Fruit fly (Drosophila melanogaster): ENCODE measurements around the gene Elo68beta.

Elo68beta gene

dm6 chr3L:11119901-11120418 lies 18.5 kb upstream of the Elo68beta start (continued):
- no peak for TF ChIP-seq CG14860 (GFP tag; IDR thresholded peaks at IDR 0.05; ENCODE audit: partially characterized antibody)
- no peak for TF ChIP-seq so (GFP tag; IDR thresholded peaks at IDR 0.05)
- no peak for TF ChIP-seq fd102C (GFP tag; optimal IDR thresholded peaks at IDR 0.05)
- no peak for TF ChIP-seq Dll (GFP tag; IDR thresholded peaks at IDR 0.05; ENCODE audit: partially characterized antibody)
- no peak for TF ChIP-seq Max (GFP tag; optimal IDR thresholded peaks at IDR 0.05)
- TF ChIP-seq lilli (GFP tag; optimal IDR thresholded peaks at IDR 0.05): peak; percentile 5
- no peak for TF ChIP-seq CG4617 (GFP tag; optimal IDR thresholded peaks at IDR 0.05; ENCODE audit: borderline replicate concordance)
- no peak for TF ChIP-seq CG1792 (GFP tag; optimal IDR thresholded peaks at IDR 0.05)
- no peak for TF ChIP-seq Dek (tag; optimal IDR thresholded peaks at IDR 0.05)
- TF ChIP-seq Rx (GFP tag; IDR thresholded peaks at IDR 0.05): no peak
- TF ChIP-seq chm (GFP tag; IDR thresholded peaks at IDR 0.05): 0 out of 2 replicates have a peak, but pooled peaks have one; percentile 11
- no peak for TF ChIP-seq CG15073 (GFP tag; optimal IDR thresholded peaks at IDR 0.05)
- no peak for TF ChIP-seq CG7928 (GFP tag; optimal IDR thresholded peaks at IDR 0.05)
- TF ChIP-seq CG17612 (GFP tag; IDR thresholded peaks at IDR 0.05): no peak
- no peak for TF ChIP-seq CG3065 (GFP tag; optimal IDR thresholded peaks at IDR 0.05)
- TF ChIP-seq usp (GFP tag; optimal IDR thresholded peaks at IDR 0.05): no peak
- no peak for TF ChIP-seq CG7745 (tag; optimal IDR thresholded peaks at IDR 0.05)
- TF ChIP-seq CG13894 (tag; optimal IDR thresholded peaks at IDR 0.05): peak; percentile 84
- no peak for TF ChIP-seq cato (GFP tag; optimal IDR thresholded peaks at IDR 0.05; ENCODE audit: borderline replicate concordance)
- TF ChIP-seq sens (GFP tag): no peak
- TF ChIP-seq esg (GFP tag; conservative IDR thresholded peaks at IDR 0.05): no peak
- no peak for TF ChIP-seq CG10979 (tag; optimal IDR thresholded peaks at IDR 0.05)
- no peak for TF ChIP-seq CG4282 (GFP tag; optimal IDR thresholded peaks at IDR 0.05)
- no peak for TF ChIP-seq CG4424 (GFP tag; optimal IDR thresholded peaks at IDR 0.05)
- no peak for TF ChIP-seq pnt (GFP tag; optimal IDR thresholded peaks at IDR 0.05)
- peak; percentile 33 for TF ChIP-seq CG7271 (tag; optimal IDR thresholded peaks at IDR 0.05)
- TF ChIP-seq tll (GFP tag; optimal IDR thresholded peaks at IDR 0.05): peak in 1 of 2 experiments; percentile 44
- peak; percentile 31 for TF ChIP-seq CG5180 (GFP tag; optimal IDR thresholded peaks at IDR 0.05)
- no peak for TF ChIP-seq CG17186 (GFP tag; optimal IDR thresholded peaks at IDR 0.05)
- TF ChIP-seq CG9609 (GFP tag; optimal IDR thresholded peaks at IDR 0.05): no peak
- TF ChIP-seq Sin3A (optimal IDR thresholded peaks at IDR 0.05): no peak
- no peak for TF ChIP-seq CG12391 (tag; optimal IDR thresholded peaks at IDR 0.05)
- no peak for TF ChIP-seq NC2α (GFP tag; optimal IDR thresholded peaks at IDR 0.05)
- no peak for TF ChIP-seq CG14014 (GFP tag; IDR thresholded peaks at IDR 0.05)
- no peak for TF ChIP-seq CG7963 (GFP tag; IDR thresholded peaks at IDR 0.05; ENCODE audit: partially characterized antibody)
- TF ChIP-seq CG13624 (GFP tag; optimal IDR thresholded peaks at IDR 0.05): peak; percentile 36
- no peak for TF ChIP-seq Gsc (GFP tag; IDR thresholded peaks at IDR 0.05)
- no peak for TF ChIP-seq run (tag; optimal IDR thresholded peaks at IDR 0.05)
- TF ChIP-seq Sry-δ (GFP tag; optimal IDR thresholded peaks at IDR 0.05): no peak
- no peak for TF ChIP-seq sima (GFP tag; optimal IDR thresholded peaks at IDR 0.05)
- TF ChIP-seq Rfx (GFP tag; IDR thresholded peaks at IDR 0.05): no peak; the same call in 1 of the 2 replicates
- no peak for TF ChIP-seq Mes4 (GFP tag; optimal IDR thresholded peaks at IDR 0.05)
- no peak for TF ChIP-seq grn (GFP tag; optimal IDR thresholded peaks at IDR 0.05)
- TF ChIP-seq Xbp1 (GFP tag; optimal IDR thresholded peaks at IDR 0.05): no peak
- TF ChIP-seq Drgx (GFP tag; IDR thresholded peaks at IDR 0.05): no peak
- TF ChIP-seq caup (GFP tag; optimal IDR thresholded peaks at IDR 0.05; ENCODE audit: severe bottlenecking): peak; percentile 70
- TF ChIP-seq Fer3 (tag; optimal IDR thresholded peaks at IDR 0.05): no peak
- TF ChIP-seq CG1647 (GFP tag; optimal IDR thresholded peaks at IDR 0.05): no peak
- TF ChIP-seq Bgb (GFP tag; IDR thresholded peaks at IDR 0.05; ENCODE audit: partially characterized antibody): no peak; the same call in 1 of the 2 replicates
- peak; percentile 14 for TF ChIP-seq nmo (GFP tag; optimal IDR thresholded peaks at IDR 0.05)
- peak; percentile 16 for TF ChIP-seq CG6254 (GFP tag; optimal IDR thresholded peaks at IDR 0.05)
